Worm (Caenorhabditis elegans): ENCODE data around the gene R05D3.3.

- TF ChIP-seq nhr-11 (tag; optimal IDR thresholded peaks at IDR 0.05) = no peak
- no peak for TF ChIP-seq mdl-1 (tag; optimal IDR thresholded peaks at IDR 0.05)
- no peak for TF ChIP-seq lin-39 (tag; optimal IDR thresholded peaks at IDR 0.05)
These were observed 32.0 kb upstream of the R05D3.3 start, which contains the start of the genes mrps-18A and ZC262.2 for ce11 chrIII:8331779-8332178.
